Fruit fly (Drosophila melanogaster) Kc167 (cell line): ENCODE results near the gene CG2604.

Experiments used
- Myc ChIP-seq: fragments of >200 bp; optimal IDR thresholded peaks from 2 replicates; lab custom pipeline; 2017; ENCODE audit warnings: missing external identifiers
- psq ChIP-seq: fragments of >200 bp; optimal IDR thresholded peaks from 2 replicates; lab custom pipeline; 2017; ENCODE audit warnings: missing external identifiers
- ttk ChIP-seq: sonication (Bioruptor generic); optimal IDR thresholded peaks from 2 replicates; lab custom pipeline; 2017; ENCODE audit warnings: missing external identifiers

DNA sequence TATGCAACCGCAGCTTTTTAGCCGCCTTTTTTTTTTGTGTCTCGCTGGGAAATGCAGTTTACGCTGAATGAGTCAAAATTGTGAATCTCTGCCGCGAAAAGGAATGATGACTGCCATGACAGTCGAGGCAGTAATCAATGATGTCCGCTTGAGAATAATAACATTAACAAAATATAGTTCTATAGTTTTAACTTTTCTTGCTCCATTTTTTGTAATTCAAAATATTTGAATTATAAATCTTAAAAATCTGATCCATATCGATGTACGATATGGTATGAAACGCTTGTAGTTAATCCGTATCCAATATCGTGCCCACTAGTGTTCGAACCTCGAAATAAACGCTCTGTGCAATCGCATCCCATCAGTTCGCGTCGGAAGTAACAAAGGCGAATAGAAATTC is 35.4 kb downstream of the CG2604 start:
- no peak for TF ChIP-seq ttk (lab: Kevin White, UChicago)
- TF ChIP-seq Myc (lab: Kevin White, UChicago) = no peak
- TF ChIP-seq psq = no peak
